Worm (Caenorhabditis elegans) whole organism, L2 larva: ENCODE measurements around the gene trpp-11.
A peak's percentile ranks its signal among the peaks of the same experiment; 100 is the strongest.

Experiments used
- C34F6.9 ChIP-seq: fragments of 150-350 bp; optimal IDR thresholded peaks from 2 replicates; lab custom pipeline; 2014; ENCODE audit warnings: missing biosample characterization, missing genetic modification characterization
- F13H6.1 ChIP-seq: sonication (generic microtip); optimal IDR thresholded peaks from 2 replicates; lab custom pipeline; 2016; ENCODE audit warnings: missing genetic modification characterization, missing compliant biosample characterization
- R02D3.7 ChIP-seq: fragments of 150-350 bp; optimal IDR thresholded peaks from 2 replicates; lab custom pipeline; 2014; ENCODE audit warnings: missing biosample characterization, missing genetic modification characterization
- Y55F3AM.14 ChIP-seq: fragments of 200-800 bp; sonication (Bioruptor generic); optimal IDR thresholded peaks from 2 replicates; lab custom pipeline; 2018; ENCODE audit warnings: mild to moderate bottlenecking, missing genetic modification characterization, missing compliant biosample characterization
- ZK546.5 ChIP-seq: sonication (generic microtip); optimal IDR thresholded peaks from 2 replicates; lab custom pipeline; 2017; ENCODE audit warnings: missing biosample characterization, missing genetic modification characterization
- alr-1 ChIP-seq: fragments of 150-350 bp; optimal IDR thresholded peaks from 2 replicates; lab custom pipeline; 2014; ENCODE audit warnings: missing biosample characterization, missing genetic modification characterization
- ama-1 ChIP-seq: fragments of 150-350 bp; optimal IDR thresholded peaks from 2 replicates; lab custom pipeline; 2018; ENCODE audit warnings: inconsistent platforms
- ceh-16 ChIP-seq: fragments of 150-350 bp; optimal IDR thresholded peaks from 2 replicates; lab custom pipeline; 2014; ENCODE audit warnings: missing biosample characterization, missing genetic modification characterization
- ceh-82 ChIP-seq: fragments of 150-350 bp; optimal IDR thresholded peaks from 2 replicates; lab custom pipeline; 2014; ENCODE audit warnings: missing biosample characterization, missing genetic modification characterization
- crh-2 ChIP-seq: sonication (generic microtip); optimal IDR thresholded peaks from 2 replicates; lab custom pipeline; 2017; ENCODE audit warnings: missing biosample characterization, missing genetic modification characterization
- dmd-4 ChIP-seq: sonication (generic microtip); optimal IDR thresholded peaks from 2 replicates; lab custom pipeline; 2017; ENCODE audit warnings: missing biosample characterization, missing genetic modification characterization
- egl-27 ChIP-seq: sonication (generic microtip); optimal IDR thresholded peaks from 3 replicates; lab custom pipeline; 2017; ENCODE audit warnings: missing biosample characterization, missing genetic modification reagents, missing genetic modification characterization
- elt-3 ChIP-seq: sonication (generic microtip); optimal IDR thresholded peaks from 2 replicates; lab custom pipeline; 2017; ENCODE audit warnings: missing biosample characterization, missing genetic modification characterization
- fos-1 ChIP-seq: fragments of 150-350 bp; optimal IDR thresholded peaks from 2 replicates; lab custom pipeline; 2014; ENCODE audit warnings: missing biosample characterization, missing genetic modification characterization
- gmeb-1 ChIP-seq: fragments of 150-350 bp; optimal IDR thresholded peaks from 2 replicates; lab custom pipeline; 2014; ENCODE audit warnings: missing biosample characterization, missing genetic modification characterization
- lin-11 ChIP-seq: fragments of 150-350 bp; sonication (generic microtip); optimal IDR thresholded peaks from 2 replicates; lab custom pipeline; 2014; ENCODE audit warnings: missing biosample characterization, missing genetic modification characterization, inconsistent platforms, mixed read lengths
- lin-13 ChIP-seq: fragments of 150-350 bp; optimal IDR thresholded peaks from 2 replicates; lab custom pipeline; 2014; ENCODE audit warnings: missing biosample characterization, missing genetic modification reagents, missing genetic modification characterization
- lin-39 ChIP-seq: fragments of 150-350 bp; optimal IDR thresholded peaks from 2 replicates; lab custom pipeline; 2014; ENCODE audit warnings: missing biosample characterization, missing genetic modification reagents, missing genetic modification characterization
- lsy-2 ChIP-seq, 2 experiments: fragments of 150-350 bp in 1 of 2; sonication (generic microtip) in 1 of 2; optimal IDR thresholded peaks; 2 replicates each; lab custom pipeline; 2014 to 2017; ENCODE audit warnings: missing biosample characterization in 2 of 2, missing genetic modification characterization in 2 of 2
- mab-5 ChIP-seq: fragments of 150-350 bp; optimal IDR thresholded peaks from 2 replicates; lab custom pipeline; 2014; ENCODE audit warnings: missing biosample characterization, missing genetic modification characterization
- mbf-1 ChIP-seq: sonication (generic microtip); optimal IDR thresholded peaks from 2 replicates; lab custom pipeline; 2017; ENCODE audit warnings: missing biosample characterization, missing genetic modification characterization
- mdl-1 ChIP-seq, 2 experiments: fragments of 150-350 bp in 1 of 2; sonication (generic microtip) in 1 of 2; optimal IDR thresholded peaks; 2 replicates each; lab custom pipeline; 2017; ENCODE audit warnings: missing biosample characterization in 2 of 2, missing genetic modification characterization in 2 of 2
- nhr-12 ChIP-seq: fragments of 150-350 bp; optimal IDR thresholded peaks from 2 replicates; lab custom pipeline; 2014; ENCODE audit warnings: missing biosample characterization, missing genetic modification characterization
- nhr-129 ChIP-seq: fragments of 150-350 bp; optimal IDR thresholded peaks from 2 replicates; lab custom pipeline; 2014; ENCODE audit warnings: missing biosample characterization, missing genetic modification characterization
- nhr-21 ChIP-seq: fragments of 150-350 bp; optimal IDR thresholded peaks from 2 replicates; lab custom pipeline; 2014; ENCODE audit warnings: missing biosample characterization, missing genetic modification characterization
- nhr-23 ChIP-seq: fragments of 150-350 bp; optimal IDR thresholded peaks from 2 replicates; lab custom pipeline; 2014; ENCODE audit warnings: missing biosample characterization, missing genetic modification reagents, missing genetic modification characterization
- nhr-237 ChIP-seq: fragments of 150-350 bp; optimal IDR thresholded peaks from 2 replicates; lab custom pipeline; 2014; ENCODE audit warnings: missing biosample characterization, missing genetic modification characterization
- nhr-25 ChIP-seq: fragments of 150-350 bp; sonication (generic microtip); optimal IDR thresholded peaks from 3 replicates; lab custom pipeline; 2014; ENCODE audit warnings: missing biosample characterization, missing genetic modification characterization
- nhr-6 ChIP-seq: fragments of 150-350 bp; optimal IDR thresholded peaks from 2 replicates; lab custom pipeline; 2014; ENCODE audit warnings: missing biosample characterization, missing genetic modification characterization
- nhr-77 ChIP-seq: fragments of 150-350 bp; optimal IDR thresholded peaks from 2 replicates; lab custom pipeline; 2014; ENCODE audit warnings: missing biosample characterization, missing genetic modification characterization
- sem-4 ChIP-seq: fragments of 150-350 bp; optimal IDR thresholded peaks from 2 replicates; lab custom pipeline; 2014; ENCODE audit warnings: missing biosample characterization, missing genetic modification reagents, missing genetic modification characterization
- sma-3 ChIP-seq: sonication (generic microtip); optimal IDR thresholded peaks from 2 replicates; lab custom pipeline; 2016; ENCODE audit warnings: missing genetic modification reagents, missing genetic modification characterization, missing compliant biosample characterization
- sma-9 ChIP-seq, 2 experiments: fragments of 150-350 bp in 1 of 2; sonication (generic microtip) in 1 of 2; optimal IDR thresholded peaks; 2 replicates each; lab custom pipeline; 2014 to 2016; ENCODE audit warnings: missing genetic modification characterization in 2 of 2, mild to moderate bottlenecking in 1 of 2, missing biosample characterization in 1 of 2, missing compliant biosample characterization in 1 of 2, missing genetic modification reagents in 1 of 2, moderate library complexity in 1 of 2
- snpc-4 ChIP-seq: fragments of 150-350 bp; optimal IDR thresholded peaks from 2 replicates; lab custom pipeline; 2014; ENCODE audit warnings: missing biosample characterization, missing genetic modification characterization
- unc-39 ChIP-seq: fragments of 150-350 bp; optimal IDR thresholded peaks from 2 replicates; lab custom pipeline; 2014; ENCODE audit warnings: missing biosample characterization, missing genetic modification characterization
- unc-55 ChIP-seq: fragments of 150-350 bp; sonication (generic microtip); optimal IDR thresholded peaks from 3 replicates; lab custom pipeline; 2014; ENCODE audit warnings: missing biosample characterization, missing genetic modification reagents, missing genetic modification characterization
- unc-62 ChIP-seq: fragments of 150-350 bp; optimal IDR thresholded peaks from 2 replicates; lab custom pipeline; 2014; ENCODE audit warnings: missing biosample characterization, missing genetic modification reagents, missing genetic modification characterization
- ztf-11 ChIP-seq: sonication (generic microtip); optimal IDR thresholded peaks from 2 replicates; lab custom pipeline; 2017; ENCODE audit warnings: missing biosample characterization, missing genetic modification characterization
- ztf-4 ChIP-seq: fragments of 150-350 bp; optimal IDR thresholded peaks from 2 replicates; lab custom pipeline; 2014; ENCODE audit warnings: missing biosample characterization, missing genetic modification characterization

Gene trpp-11

ce11 chrIII:839491-839890 is 44.6 kb downstream of the trpp-11 start, which contains the start of gene dos-3:
dos-3 (minus strand) TSS chrIII:839591.
- TF ChIP-seq ceh-16 (tag; lab: Kevin White, UChicago) (no peak), nhr-237 (tag; lab: Kevin White, UChicago) (no peak), ama-1 (no peak), ceh-82 (tag; lab: Kevin White, UChicago) (no peak), gmeb-1 (no peak), nhr-77 (tag; lab: Kevin White, UChicago) (no peak)

ce11 chrIII:841177-841576 is 46.2 kb downstream of the trpp-11 start, which contains the start of gene K02F3.9:
K02F3.9 (minus strand) TSS chrIII:841366.
- TF ChIP-seq alr-1: no peak
- no peak for TF ChIP-seq R02D3.7
- no peak for TF ChIP-seq F13H6.1
- no peak for TF ChIP-seq nhr-6
- no peak for TF ChIP-seq lin-13 (GFP tag; lab: Kevin White, UChicago)
- TF ChIP-seq nhr-129 (tag; lab: Kevin White, UChicago): no peak
- no peak for TF ChIP-seq nhr-25 (tag; lab: Kevin White, UChicago)
- no peak for TF ChIP-seq mab-5
- TF ChIP-seq nhr-23 (tag; lab: Kevin White, UChicago): no peak
- no peak for TF ChIP-seq elt-3 (tag; lab: Kevin White, UChicago)
- no peak for TF ChIP-seq unc-62
- no peak for TF ChIP-seq nhr-21 (tag; lab: Kevin White, UChicago)
- no peak for TF ChIP-seq egl-27 (tag; lab: Kevin White, UChicago)
- no peak for TF ChIP-seq lin-39 (tag; lab: Kevin White, UChicago)
- no peak for TF ChIP-seq lin-11 (tag; lab: Kevin White, UChicago)

ce11 chrIII:842630-843029 is 47.7 kb downstream of the trpp-11 start, which contains the start of gene far-8:
far-8 (plus strand) TSS chrIII:842930.
- TF ChIP-seq fos-1 (tag; lab: Kevin White, UChicago) (no peak), ama-1 (no peak), Y55F3AM.14 (GFP tag; lab: Kevin White, UChicago) (no peak), crh-2 (no peak), nhr-12 (tag; lab: Kevin White, UChicago) (no peak), nhr-6 (no peak), nhr-129 (tag; lab: Kevin White, UChicago) (no peak), nhr-25 (tag; lab: Kevin White, UChicago) (no peak), lin-39 (tag; lab: Kevin White, UChicago) (no peak), dmd-4 (tag; lab: Kevin White, UChicago) (no peak), unc-39 (tag; lab: Kevin White, UChicago) (no peak), ZK546.5 (tag; lab: Kevin White, UChicago) (no peak), alr-1 (no peak), sma-3 (GFP tag; lab: Kevin White, UChicago) (no peak), lin-13 (GFP tag; lab: Kevin White, UChicago) (no peak), sma-9 (GFP tag; optimal IDR thresholded peaks at IDR 0.05; lab: Kevin White, UChicago) (no peak), sma-9 (tag; optimal IDR thresholded peaks at IDR 0.05; lab: Kevin White, UChicago) (no peak), snpc-4 (tag; lab: Kevin White, UChicago) (no peak), lin-11 (tag; lab: Kevin White, UChicago) (no peak), ztf-4 (no peak), sem-4 (tag; lab: Kevin White, UChicago) (no peak)

- TF ChIP-seq ama-1 (no peak), sem-4 (tag; lab: Kevin White, UChicago) (no peak), C34F6.9 (tag; lab: Kevin White, UChicago) (peak; percentile 19), Y55F3AM.14 (GFP tag; lab: Kevin White, UChicago) (no peak), fos-1 (tag; lab: Kevin White, UChicago) (peak; percentile 68), dmd-4 (tag; lab: Kevin White, UChicago) (no peak), sma-9 (GFP tag; optimal IDR thresholded peaks at IDR 0.05; lab: Kevin White, UChicago) (peak; percentile 65), sma-9 (tag; optimal IDR thresholded peaks at IDR 0.05; lab: Kevin White, UChicago) (no peak), nhr-23 (tag; lab: Kevin White, UChicago) (no peak), nhr-25 (tag; lab: Kevin White, UChicago) (peak; percentile 35), crh-2 (no peak), nhr-129 (tag; lab: Kevin White, UChicago) (peak; percentile 51), F13H6.1 (no peak), unc-55 (GFP tag; lab: Kevin White, UChicago) (no peak), nhr-21 (tag; lab: Kevin White, UChicago) (peak; percentile 71), egl-27 (tag; lab: Kevin White, UChicago) (no peak), mab-5 (no peak), lin-11 (tag; lab: Kevin White, UChicago) (peak; percentile 3), ztf-11 (tag; lab: Kevin White, UChicago) (no peak), ceh-82 (tag; lab: Kevin White, UChicago) (no peak), lsy-2 (tag; optimal IDR thresholded peaks at IDR 0.05; lab: Kevin White, UChicago) (peak in 1 of 2 experiments; percentile 18), mbf-1 (tag; lab: Kevin White, UChicago) (no peak), mdl-1 (tag; optimal IDR thresholded peaks at IDR 0.05; lab: Kevin White, UChicago) (no peak)
These were observed 49.1 kb downstream of the trpp-11 start for ce11 chrIII:843999-844398.
